Worm (Caenorhabditis elegans): Measurements from ENCODE around the gene C47D12.5.

The C47D12.5 gene

ce11 chrII:11720102-11720501 lies 35.0 kb upstream of the C47D12.5 start, which contains the start of gene F13D12.3:
Gene F13D12.3 (plus strand): TSS chrII:11720402.
- TF ChIP-seq nhr-25 (tag; optimal IDR thresholded peaks at IDR 0.05) (no peak), ZK546.5 (tag; optimal IDR thresholded peaks at IDR 0.05) (no peak), unc-62 (GFP tag; optimal IDR thresholded peaks at IDR 0.05) (no peak), blmp-1 (tag; optimal IDR thresholded peaks at IDR 0.05; ENCODE audit: insufficient read depth) (no peak), elt-1 (tag; optimal IDR thresholded peaks at IDR 0.05) (no peak), zag-1 (tag; optimal IDR thresholded peaks at IDR 0.05) (no peak), sem-4 (tag; optimal IDR thresholded peaks at IDR 0.05) (no peak), skn-1 (tag; optimal IDR thresholded peaks at IDR 0.05) (no peak), nhr-23 (tag; optimal IDR thresholded peaks at IDR 0.05) (no peak), mbf-1 (tag; optimal IDR thresholded peaks at IDR 0.05) (no peak), nhr-21 (tag; optimal IDR thresholded peaks at IDR 0.05) (no peak), ceh-16 (tag; optimal IDR thresholded peaks at IDR 0.05) (no peak), nhr-129 (tag; optimal IDR thresholded peaks at IDR 0.05) (no peak), egl-27 (tag; optimal IDR thresholded peaks at IDR 0.05) (no peak), lin-13 (GFP tag; optimal IDR thresholded peaks at IDR 0.05) (no peak)

- TF ChIP-seq mab-5 (tag; optimal IDR thresholded peaks at IDR 0.05) (no peak), lsy-2 (tag; optimal IDR thresholded peaks at IDR 0.05) (peak in 1 of 2 experiments; percentile 38)
Measured at ce11 chrII:11719533-11719932, 34.5 kb upstream of the C47D12.5 start.

- TF ChIP-seq mdl-1 (tag; optimal IDR thresholded peaks at IDR 0.05) (no peak), snpc-4 (tag; optimal IDR thresholded peaks at IDR 0.05) (peak; percentile 37)
Measured at ce11 chrII:11714728-11715127, 29.7 kb upstream of the C47D12.5 start.

ce11 chrII:11713569-11713968 lies 28.5 kb upstream of the C47D12.5 start, which contains the start of gene F13D12.10:
Gene F13D12.10 (plus strand): TSS chrII:11713799.
- TF ChIP-seq F13H6.1 (tag; optimal IDR thresholded peaks at IDR 0.05), result peak; percentile 43
- TF ChIP-seq nhr-237 (tag; optimal IDR thresholded peaks at IDR 0.05), result no peak
- peak; percentile 45 for TF ChIP-seq sma-9 (GFP tag; optimal IDR thresholded peaks at IDR 0.05)
- no peak for TF ChIP-seq sma-9 (tag; optimal IDR thresholded peaks at IDR 0.05)
- peak; percentile 17 for TF ChIP-seq C34F6.9 (tag; optimal IDR thresholded peaks at IDR 0.05)
- TF ChIP-seq zag-1 (tag; optimal IDR thresholded peaks at IDR 0.05), result peak; percentile 60
- peak in 1 of 2 experiments; percentile 14 for TF ChIP-seq lsy-2 (tag; optimal IDR thresholded peaks at IDR 0.05)
- TF ChIP-seq nhr-129 (tag; optimal IDR thresholded peaks at IDR 0.05), result peak; percentile 48
- no peak for TF ChIP-seq nhr-6 (tag; optimal IDR thresholded peaks at IDR 0.05)

- TF ChIP-seq blmp-1 (tag; optimal IDR thresholded peaks at IDR 0.05; ENCODE audit: insufficient read depth) (peak; percentile 30), sem-4 (tag; optimal IDR thresholded peaks at IDR 0.05) (no peak), nhr-23 (tag; optimal IDR thresholded peaks at IDR 0.05) (no peak)
Measured at ce11 chrII:11710771-11711170, 25.7 kb upstream of the C47D12.5 start.

ce11 chrII:11709464-11709863 lies 24.4 kb upstream of the C47D12.5 start, which contains the start of gene fcmt-1:
Gene fcmt-1 (minus strand): TSS chrII:11709564.
- TF ChIP-seq lin-11 (tag; optimal IDR thresholded peaks at IDR 0.05) (no peak), ceh-82 (tag; optimal IDR thresholded peaks at IDR 0.05) (no peak), ztf-1 (GFP tag; conservative IDR thresholded peaks at IDR 0.05) (no peak), mab-5 (tag; optimal IDR thresholded peaks at IDR 0.05) (no peak), mbf-1 (tag; optimal IDR thresholded peaks at IDR 0.05) (no peak), nhr-6 (tag; optimal IDR thresholded peaks at IDR 0.05) (no peak), nhr-10 (tag; optimal IDR thresholded peaks at IDR 0.05) (no peak), F13H6.1 (tag; optimal IDR thresholded peaks at IDR 0.05) (no peak), ceh-16 (tag; optimal IDR thresholded peaks at IDR 0.05) (no peak)

ce11 chrII:11705787-11706186 lies 20.7 kb upstream of the C47D12.5 start, which contains the start of gene VF13D12L.3:
Gene VF13D12L.3 (plus strand): TSS chrII:11706009.
- TF ChIP-seq blmp-1 (tag; optimal IDR thresholded peaks at IDR 0.05; ENCODE audit: insufficient read depth) (peak; percentile 2), alr-1 (tag; optimal IDR thresholded peaks at IDR 0.05) (no peak), R02D3.7 (tag; optimal IDR thresholded peaks at IDR 0.05) (no peak)
